Fruit fly (Drosophila melanogaster) whole organism, embryonic: ENCODE results near the gene CG1824.

ENCODE experiments used
- CG1529 ChIP-seq: fragments of 200-800 bp; sonication (Bioruptor generic); optimal IDR thresholded peaks from 3 replicates; lab custom pipeline; 2018; ENCODE audit warnings: missing biosample characterization, missing genetic modification characterization
- CG18619 ChIP-seq: fragments of 200-800 bp; sonication (Bioruptor generic); optimal IDR thresholded peaks from 3 replicates; lab custom pipeline; 2017; ENCODE audit warnings: missing biosample characterization, mild to moderate bottlenecking, missing genetic modification characterization
- Kr ChIP-seq: fragments of 200-800 bp; sonication (Bioruptor generic); optimal IDR thresholded peaks from 2 replicates; lab custom pipeline; 2017; ENCODE audit warnings: missing biosample characterization, mild to moderate bottlenecking, missing genetic modification characterization
- Max ChIP-seq: fragments of 200-800 bp; sonication (Bioruptor generic); optimal IDR thresholded peaks from 2 replicates; lab custom pipeline; 2016; ENCODE audit warnings: missing biosample characterization, mild to moderate bottlenecking, missing genetic modification characterization
- Poxn ChIP-seq: fragments of 200-800 bp; sonication (Bioruptor generic); IDR thresholded peaks from 2 replicates; pipeline ENCODE4 v1.3.6; 2022; ENCODE audit warnings: missing biosample characterization, missing genetic modification characterization
- lmd ChIP-seq: fragments of 200-800 bp; sonication (Bioruptor generic); IDR thresholded peaks from 2 replicates; pipeline ENCODE4 v1.3.6; 2022; ENCODE audit warnings: missing biosample characterization, missing genetic modification characterization
- sens-2 ChIP-seq: fragments of 200-800 bp; sonication (Bioruptor generic); IDR thresholded peaks from 2 replicates; pipeline ENCODE4 v1.3.6; 2022; ENCODE audit warnings: missing biosample characterization, missing genetic modification characterization
- so ChIP-seq: fragments of 200-800 bp; sonication (Bioruptor generic); IDR thresholded peaks from 3 replicates; pipeline ENCODE4 v1.3.6; 2022; ENCODE audit warnings: missing biosample characterization, missing genetic modification characterization

DNA sequence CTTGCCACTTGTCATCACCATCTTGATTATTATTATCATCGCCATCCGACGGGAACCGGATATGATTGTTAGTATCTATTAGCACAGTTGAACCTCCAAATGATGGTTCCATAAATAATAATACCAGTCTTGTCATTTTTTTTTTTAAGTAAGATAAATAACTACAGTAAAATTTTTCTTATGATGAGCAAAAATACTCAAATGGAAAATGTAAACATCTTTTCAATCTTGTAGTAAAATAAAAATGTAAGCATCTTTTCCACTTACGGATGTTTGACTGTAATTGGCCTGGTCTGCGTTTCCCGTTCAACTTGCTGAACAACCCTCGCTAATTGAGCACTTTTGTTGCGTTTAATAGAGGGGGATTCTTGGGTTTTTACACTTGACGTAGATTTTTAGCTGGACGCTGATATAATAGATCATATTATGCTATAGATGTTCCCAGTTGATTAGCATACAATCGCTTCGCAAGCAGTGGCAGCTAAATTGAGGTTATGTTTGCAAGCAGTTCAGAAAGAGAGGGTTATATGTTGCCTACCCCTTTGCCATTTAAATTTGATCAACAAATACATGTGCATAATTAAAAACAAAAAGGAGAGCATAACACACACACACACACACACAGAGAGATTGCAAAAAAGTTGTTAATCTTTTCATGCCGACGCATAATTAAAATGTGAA, 30.3 kb upstream of the CG1824 start:
- TF ChIP-seq Poxn (GFP tag; lab: Robert Waterston, UW) (no peak), lmd (GFP tag; lab: Robert Waterston, UW) (no peak), Kr (GFP tag; lab: Kevin White, UChicago) (no peak), CG18619 (GFP tag; lab: Kevin White, UChicago) (no peak), CG1529 (GFP tag; lab: Kevin White, UChicago) (no peak), sens-2 (GFP tag; lab: Robert Waterston, UW) (no peak), so (GFP tag; lab: Robert Waterston, UW) (no peak), Max (GFP tag; lab: Kevin White, UChicago) (no peak)
